Fruit fly (Drosophila melanogaster) whole organism, embryonic: Measurements from ENCODE around the gene CG31075.

ENCODE experiments used
- ATbp ChIP-seq: fragments of 200-800 bp; sonication (Bioruptor generic); optimal IDR thresholded peaks from 2 replicates; lab custom pipeline; 2017; ENCODE audit warnings: missing biosample characterization, mild to moderate bottlenecking, missing genetic modification characterization, missing genetic modification reagents
- CG10147 ChIP-seq: fragments of 200-800 bp; sonication (Bioruptor generic); optimal IDR thresholded peaks from 2 replicates; lab custom pipeline; 2019; ENCODE audit warnings: missing biosample characterization, mild to moderate bottlenecking, missing genetic modification characterization, moderate library complexity
- CG10431 ChIP-seq: fragments of 200-800 bp; sonication (Bioruptor generic); optimal IDR thresholded peaks from 3 replicates; lab custom pipeline; 2018; ENCODE audit warnings: missing biosample characterization, mild to moderate bottlenecking, missing genetic modification characterization
- CG10462 ChIP-seq: fragments of 200-800 bp; sonication (Bioruptor generic); optimal IDR thresholded peaks from 2 replicates; lab custom pipeline; 2016; ENCODE audit warnings: missing biosample characterization, missing genetic modification characterization
- CG11398 ChIP-seq: fragments of 200-800 bp; sonication (Bioruptor generic); optimal IDR thresholded peaks from 2 replicates; lab custom pipeline; 2016; ENCODE audit warnings: missing biosample characterization, missing genetic modification characterization
- CG12659 ChIP-seq: fragments of 200-800 bp; sonication (Bioruptor generic); optimal IDR thresholded peaks from 3 replicates; lab custom pipeline; 2017; ENCODE audit warnings: mild to moderate bottlenecking, missing biosample characterization, missing genetic modification reagents, missing genetic modification characterization
- CG13123 ChIP-seq: fragments of 200-800 bp; sonication (Bioruptor generic); optimal IDR thresholded peaks from 2 replicates; lab custom pipeline; 2016; ENCODE audit warnings: missing biosample characterization, missing genetic modification characterization
- CG13894 ChIP-seq: fragments of 200-800 bp; sonication (Bioruptor generic); optimal IDR thresholded peaks from 3 replicates; lab custom pipeline; 2018; ENCODE audit warnings: missing biosample characterization, mild to moderate bottlenecking, missing genetic modification characterization, moderate library complexity
- CG14441 ChIP-seq: fragments of 200-800 bp; sonication (Bioruptor generic); IDR thresholded peaks from 2 replicates; pipeline ENCODE4 v1.3.6; 2022; ENCODE audit warnings: missing biosample characterization, missing genetic modification characterization
- CG14860 ChIP-seq: fragments of 200-800 bp; sonication (Bioruptor generic); IDR thresholded peaks from 3 replicates; pipeline ENCODE4 v1.3.6; 2022; ENCODE audit warnings: missing biosample characterization, missing genetic modification characterization; ENCODE audit not compliant: partially characterized antibody
- CG15601 ChIP-seq: fragments of 200-800 bp; sonication (Bioruptor generic); optimal IDR thresholded peaks from 3 replicates; lab custom pipeline; 2019; ENCODE audit warnings: missing biosample characterization, mild to moderate bottlenecking, missing genetic modification characterization, moderate library complexity
- CG18011 ChIP-seq: fragments of 200-800 bp; sonication (Bioruptor generic); optimal IDR thresholded peaks from 2 replicates; lab custom pipeline; 2017; ENCODE audit warnings: missing biosample characterization, missing genetic modification characterization, mild to moderate bottlenecking, moderate library complexity, missing genotype
- CG31388 ChIP-seq: fragments of 200-800 bp; sonication (Bioruptor generic); optimal IDR thresholded peaks from 2 replicates; lab custom pipeline; 2016; ENCODE audit warnings: missing biosample characterization, missing genetic modification characterization
- CG4328 ChIP-seq: fragments of 200-800 bp; sonication (Bioruptor generic); optimal IDR thresholded peaks from 3 replicates; lab custom pipeline; 2017; ENCODE audit warnings: missing biosample characterization, missing genetic modification reagents, missing genetic modification characterization
- CG4404 ChIP-seq: fragments of 200-800 bp; sonication (Bioruptor generic); IDR thresholded peaks from 2 replicates; pipeline ENCODE4 v1.3.6; 2022; ENCODE audit warnings: missing biosample characterization, missing genetic modification characterization
- CG4424 ChIP-seq: fragments of 200-800 bp; sonication (Bioruptor generic); optimal IDR thresholded peaks from 3 replicates; lab custom pipeline; 2016; ENCODE audit warnings: missing biosample characterization, missing genetic modification characterization
- CG6272 ChIP-seq: fragments of 200-800 bp; sonication (Bioruptor generic); IDR thresholded peaks from 2 replicates; pipeline ENCODE4 v1.3.6; 2022; ENCODE audit warnings: missing biosample characterization, missing genetic modification characterization
- CG6765 ChIP-seq: fragments of 200-800 bp; sonication (Bioruptor generic); optimal IDR thresholded peaks from 3 replicates; lab custom pipeline; 2017; ENCODE audit warnings: missing biosample characterization, mild to moderate bottlenecking, missing genetic modification characterization
- CG8359 ChIP-seq: fragments of 200-800 bp; sonication (Bioruptor generic); optimal IDR thresholded peaks from 2 replicates; lab custom pipeline; 2017; ENCODE audit warnings: missing biosample characterization, mild to moderate bottlenecking, missing genetic modification characterization, borderline replicate concordance
- Dek ChIP-seq: fragments of 200-800 bp; sonication (Bioruptor generic); optimal IDR thresholded peaks from 3 replicates; lab custom pipeline; 2019; ENCODE audit warnings: missing biosample characterization, mild to moderate bottlenecking, missing genetic modification characterization, moderate library complexity
- Doc2 ChIP-seq: fragments of 200-800 bp; sonication (Bioruptor generic); IDR thresholded peaks from 2 replicates; pipeline ENCODE4 v1.3.6; 2022; ENCODE audit warnings: missing biosample characterization, missing genetic modification characterization
- E2f1 ChIP-seq: fragments of 200-800 bp; sonication (Bioruptor generic); IDR thresholded peaks from 2 replicates; pipeline ENCODE4 v1.3.6; 2022; ENCODE audit warnings: missing biosample characterization, missing genetic modification characterization
- Fer3 ChIP-seq: fragments of 200-800 bp; sonication (Bioruptor generic); optimal IDR thresholded peaks from 2 replicates; lab custom pipeline; 2018; ENCODE audit warnings: missing biosample characterization, mild to moderate bottlenecking, missing genetic modification characterization, moderate library complexity
- Hr3 ChIP-seq: fragments of 200-800 bp; sonication (Bioruptor generic); optimal IDR thresholded peaks from 3 replicates; lab custom pipeline; 2016; ENCODE audit warnings: missing biosample characterization, missing genetic modification characterization
- Hr78 ChIP-seq, 2 experiments: fragments of 200-800 bp in 1 of 2; fragments of >200 bp in 1 of 2; sonication (Bioruptor generic) in 1 of 2; optimal IDR thresholded peaks; 2 replicates each; lab custom pipeline; 2017 to 2019; ENCODE audit warnings: missing biosample characterization in 2 of 2, missing genetic modification characterization in 2 of 2, mild to moderate bottlenecking in 1 of 2, moderate library complexity in 1 of 2
- Lhr ChIP-seq: fragments of 200-800 bp; sonication (Bioruptor generic); optimal IDR thresholded peaks from 3 replicates; lab custom pipeline; 2017; ENCODE audit warnings: mild to moderate bottlenecking, missing biosample characterization, missing genetic modification reagents, missing genetic modification characterization
- Lim3 ChIP-seq: fragments of 200-800 bp; sonication (Bioruptor generic); IDR thresholded peaks from 2 replicates; pipeline ENCODE4 v1.3.6; 2022; ENCODE audit warnings: missing biosample characterization, missing genetic modification characterization
- MBD-R2 ChIP-seq: fragments of 200-800 bp; sonication (Bioruptor generic); IDR thresholded peaks from 2 replicates; pipeline ENCODE4 v1.3.6; 2022; ENCODE audit warnings: missing biosample characterization, missing genetic modification characterization
- Mad ChIP-seq: fragments of 200-800 bp; sonication (Bioruptor generic); optimal IDR thresholded peaks from 2 replicates; lab custom pipeline; 2016; ENCODE audit warnings: missing biosample characterization, missing genetic modification characterization
- PHDP ChIP-seq: fragments of 200-800 bp; sonication (Bioruptor generic); optimal IDR thresholded peaks from 3 replicates; lab custom pipeline; 2018; ENCODE audit warnings: missing biosample characterization, mild to moderate bottlenecking, missing genetic modification characterization, moderate library complexity
- Poxn ChIP-seq: fragments of 200-800 bp; sonication (Bioruptor generic); IDR thresholded peaks from 2 replicates; pipeline ENCODE4 v1.3.6; 2022; ENCODE audit warnings: missing biosample characterization, missing genetic modification characterization
- Tbp ChIP-seq: fragments of >200 bp; optimal IDR thresholded peaks from 2 replicates; lab custom pipeline; 2018; ENCODE audit warnings: missing biosample characterization, missing genetic modification characterization
- Vsx1 ChIP-seq: fragments of 200-800 bp; sonication (Bioruptor generic); optimal IDR thresholded peaks from 2 replicates; lab custom pipeline; 2017; ENCODE audit warnings: missing biosample characterization, mild to moderate bottlenecking, missing genetic modification characterization, missing genetic modification reagents
- Xrp1 ChIP-seq: fragments of 200-800 bp; sonication (Bioruptor generic); IDR thresholded peaks from 2 replicates; pipeline ENCODE4 v1.3.6; 2022; ENCODE audit warnings: missing biosample characterization, missing genetic modification characterization
- ac ChIP-seq: fragments of 200-800 bp; sonication (Bioruptor generic); optimal IDR thresholded peaks from 3 replicates; lab custom pipeline; 2017; ENCODE audit warnings: missing biosample characterization, mild to moderate bottlenecking, missing genetic modification characterization
- amos ChIP-seq: fragments of 200-800 bp; sonication (Bioruptor generic); IDR thresholded peaks from 2 replicates; pipeline ENCODE4 v1.3.6; 2022; ENCODE audit warnings: missing biosample characterization, missing genetic modification characterization; ENCODE audit not compliant: partially characterized antibody
- ase ChIP-seq: fragments of 200-800 bp; sonication (Bioruptor generic); IDR thresholded peaks from 3 replicates; pipeline ENCODE4 v1.3.6; 2022; ENCODE audit warnings: missing biosample characterization, missing genetic modification characterization
- bbx ChIP-seq: fragments of 200-800 bp; sonication (Bioruptor generic); IDR thresholded peaks from 2 replicates; pipeline ENCODE4 v1.3.6; 2022; ENCODE audit warnings: missing biosample characterization, missing genetic modification characterization; ENCODE audit not compliant: partially characterized antibody
- disco-r ChIP-seq: fragments of 200-800 bp; sonication (Bioruptor generic); optimal IDR thresholded peaks from 2 replicates; lab custom pipeline; 2016; ENCODE audit warnings: missing biosample characterization, missing genetic modification characterization
- fd64A ChIP-seq: fragments of 200-800 bp; sonication (Bioruptor generic); optimal IDR thresholded peaks from 3 replicates; lab custom pipeline; 2018; ENCODE audit warnings: missing biosample characterization, mild to moderate bottlenecking, missing genetic modification characterization
- nerfin-1 ChIP-seq: fragments of 200-800 bp; sonication (Bioruptor generic); optimal IDR thresholded peaks from 3 replicates; lab custom pipeline; 2019; ENCODE audit warnings: missing biosample characterization, mild to moderate bottlenecking, missing genetic modification characterization, moderate library complexity
- org-1 ChIP-seq: fragments of 200-800 bp; sonication (Bioruptor generic); optimal IDR thresholded peaks from 2 replicates; lab custom pipeline; 2017; ENCODE audit warnings: missing biosample characterization, missing genetic modification characterization
- p53 ChIP-seq: fragments of 200-800 bp; sonication (Bioruptor generic); optimal IDR thresholded peaks from 2 replicates; lab custom pipeline; 2016; ENCODE audit warnings: missing biosample characterization, missing genetic modification characterization
- phol ChIP-seq: fragments of 200-800 bp; sonication (Bioruptor generic); optimal IDR thresholded peaks from 3 replicates; lab custom pipeline; 2018; ENCODE audit warnings: missing biosample characterization, mild to moderate bottlenecking, missing genetic modification characterization, moderate library complexity
- psq ChIP-seq: fragments of 200-800 bp; sonication (Bioruptor generic); optimal IDR thresholded peaks from 2 replicates; lab custom pipeline; 2017; ENCODE audit warnings: missing biosample characterization, missing genetic modification characterization
- pzg ChIP-seq: fragments of 200-800 bp; sonication (Bioruptor generic); optimal IDR thresholded peaks from 3 replicates; lab custom pipeline; 2018; ENCODE audit warnings: missing biosample characterization, mild to moderate bottlenecking, missing genetic modification characterization, moderate library complexity
- sug ChIP-seq: fragments of 200-800 bp; optimal IDR thresholded peaks from 2 replicates; lab custom pipeline; 2019; ENCODE audit warnings: missing biosample characterization, mild to moderate bottlenecking, missing genetic modification characterization, moderate library complexity
- trh ChIP-seq: fragments of 200-800 bp; sonication (Bioruptor generic); optimal IDR thresholded peaks from 2 replicates; lab custom pipeline; 2016; ENCODE audit warnings: missing biosample characterization, missing genetic modification characterization
- wek ChIP-seq: fragments of 200-800 bp; sonication (Bioruptor generic); optimal IDR thresholded peaks from 3 replicates; lab custom pipeline; 2018; ENCODE audit warnings: missing biosample characterization, mild to moderate bottlenecking, missing genetic modification characterization, moderate library complexity

The CG31075 gene

DNA sequence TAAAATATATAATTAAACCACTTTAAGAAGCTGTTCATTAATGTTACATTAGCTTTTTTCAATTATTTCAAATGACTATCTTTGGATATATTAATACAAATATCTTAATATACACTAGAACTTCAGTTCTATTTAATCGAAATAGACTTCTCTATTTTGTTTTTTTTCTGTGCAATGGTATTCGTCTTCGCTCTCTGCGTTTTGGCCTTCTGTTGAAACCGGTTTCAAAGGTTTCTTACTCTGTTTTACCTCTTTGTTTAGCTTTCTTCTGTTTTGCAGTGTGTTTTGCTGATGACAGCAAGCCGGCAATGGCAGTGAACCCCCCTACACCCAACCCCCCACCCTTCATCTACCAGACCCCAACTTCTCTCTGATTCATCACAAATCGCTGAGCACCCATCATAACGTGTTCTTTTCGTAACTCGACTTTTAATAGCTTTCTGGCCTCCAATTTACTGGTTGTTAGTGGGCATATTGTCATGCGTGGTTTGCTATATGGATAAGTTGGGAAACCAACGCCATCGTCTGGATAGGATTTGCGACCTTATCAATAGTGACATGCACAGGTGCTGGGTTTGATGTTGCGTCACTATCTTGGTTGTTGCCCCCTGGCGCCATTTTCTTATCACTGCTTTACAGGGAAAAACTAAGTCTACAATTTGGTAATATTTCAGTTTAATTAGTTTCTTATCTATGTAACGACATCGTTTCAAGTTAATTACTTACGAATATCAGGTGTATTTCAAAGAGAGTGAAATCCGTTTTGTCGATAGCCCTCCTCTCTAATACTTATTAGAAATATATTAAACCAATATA, 19.3 kb downstream of the CG31075 start (continued):
- no peak for TF ChIP-seq Lhr (GFP tag; lab: Kevin White, UChicago)
- peak; percentile 33 for TF ChIP-seq wek (GFP tag; lab: Kevin White, UChicago)
- TF ChIP-seq CG8359 (GFP tag; lab: Kevin White, UChicago): no peak
- TF ChIP-seq CG6765: no peak
- TF ChIP-seq Tbp (GFP tag; lab: Kevin White, UChicago): no peak
- TF ChIP-seq CG10147 (GFP tag; lab: Kevin White, UChicago): peak; percentile 13
- peak; percentile 47 for TF ChIP-seq PHDP (tag; lab: Kevin White, UChicago)
- no peak for TF ChIP-seq p53 (GFP tag; lab: Kevin White, UChicago)
- no peak for TF ChIP-seq CG11398 (GFP tag; lab: Kevin White, UChicago)
- no peak for TF ChIP-seq CG6272 (GFP tag; lab: Robert Waterston, UW)
- peak; percentile 64 for TF ChIP-seq psq (GFP tag; lab: Kevin White, UChicago)
- TF ChIP-seq trh (GFP tag; lab: Kevin White, UChicago): no peak
- peak; percentile 54; the same call in 1 of the 2 replicates for TF ChIP-seq Lim3 (GFP tag; lab: Robert Waterston, UW)
- no peak for TF ChIP-seq CG15601 (tag; lab: Kevin White, UChicago)
- TF ChIP-seq Vsx1: peak; percentile 49
- peak; percentile 14 for TF ChIP-seq Hr3 (GFP tag; lab: Kevin White, UChicago)
- peak; percentile 37 for TF ChIP-seq CG13894 (tag; lab: Kevin White, UChicago)
- no peak for TF ChIP-seq Fer3
- no peak for TF ChIP-seq Mad (GFP tag; lab: Kevin White, UChicago)
- no peak for TF ChIP-seq CG13123 (GFP tag; lab: Kevin White, UChicago)
- TF ChIP-seq fd64A: no peak
- TF ChIP-seq CG10431 (GFP tag; lab: Kevin White, UChicago): peak; percentile 10
- no peak for TF ChIP-seq MBD-R2 (GFP tag; lab: Robert Waterston, UW)
- no peak for TF ChIP-seq CG14860 (GFP tag; lab: Robert Waterston, UW)
- TF ChIP-seq E2f1 (GFP tag; lab: Robert Waterston, UW): 0 out of 2 replicates have a peak, but pooled peaks have one; percentile 31
- TF ChIP-seq org-1: no peak
- TF ChIP-seq CG14441 (GFP tag; lab: Robert Waterston, UW): no peak
- no peak for TF ChIP-seq Dek (tag; lab: Kevin White, UChicago)
- no peak for TF ChIP-seq ase (GFP tag; lab: Robert Waterston, UW)
- TF ChIP-seq Hr78 (GFP tag; optimal IDR thresholded peaks at IDR 0.05; lab: Kevin White, UChicago): peak in 1 of 2 experiments; percentile 15
- TF ChIP-seq Poxn (GFP tag; lab: Robert Waterston, UW): no peak
- TF ChIP-seq CG4424 (GFP tag; lab: Kevin White, UChicago): no peak
- no peak for TF ChIP-seq CG31388 (GFP tag; lab: Kevin White, UChicago)
- TF ChIP-seq pzg (GFP tag; lab: Kevin White, UChicago): no peak
- no peak for TF ChIP-seq amos (GFP tag; lab: Robert Waterston, UW)
- TF ChIP-seq CG12659 (GFP tag; lab: Kevin White, UChicago): peak; percentile 7
- no peak for TF ChIP-seq disco-r (GFP tag; lab: Kevin White, UChicago)
- no peak for TF ChIP-seq bbx (GFP tag; lab: Robert Waterston, UW)
- TF ChIP-seq CG18011: no peak
- peak; percentile 24 for TF ChIP-seq phol (tag; lab: Kevin White, UChicago)
- TF ChIP-seq sug: peak; percentile 91
- no peak for TF ChIP-seq CG4328
- TF ChIP-seq ac (GFP tag; lab: Kevin White, UChicago): no peak
- TF ChIP-seq Xrp1 (GFP tag; lab: Robert Waterston, UW): peak; percentile 43; the same call in 1 of the 2 replicates
- no peak for TF ChIP-seq CG4404
- no peak for TF ChIP-seq Doc2 (GFP tag; lab: Robert Waterston, UW)
- no peak for TF ChIP-seq CG10462 (GFP tag; lab: Kevin White, UChicago)
- no peak for TF ChIP-seq nerfin-1 (tag; lab: Kevin White, UChicago)
- TF ChIP-seq ATbp (GFP tag; lab: Kevin White, UChicago): peak; percentile 3
